Fruit fly (Drosophila melanogaster): Measurements from ENCODE around the gene CG6788.
A peak's percentile ranks its signal among the peaks of the same experiment; 100 is the strongest.
"Not testable (repeated sequence)": the region's sequence is repeated elsewhere in the genome, so short reads cannot be mapped to it uniquely, and the experiment has no call there.

CG6788 gene

DNA sequence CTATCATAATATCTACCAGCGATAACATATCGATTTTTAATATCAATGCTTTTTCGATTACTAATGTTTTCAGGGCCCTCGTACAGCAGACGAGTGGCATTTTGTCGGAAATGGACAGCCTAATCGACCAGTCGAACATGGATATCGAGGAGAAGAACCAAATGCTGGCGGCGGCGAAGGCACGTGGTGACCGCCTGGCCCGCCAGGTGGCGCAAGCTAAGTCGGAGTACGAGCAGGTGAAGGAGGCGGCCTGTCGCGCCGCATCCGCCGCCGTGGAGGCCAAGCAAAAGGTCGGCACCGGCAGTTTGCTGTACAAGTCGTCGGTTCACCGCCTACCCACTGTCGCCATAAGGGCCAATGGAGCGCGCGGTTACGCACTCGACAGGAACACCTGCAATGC, 3.4 kb upstream of the CG6788 start:
- TF ChIP-seq EcR (GFP tag; optimal IDR thresholded peaks at IDR 0.05): no peak
- no peak for TF ChIP-seq pan (optimal IDR thresholded peaks at IDR 0.05)
- TF ChIP-seq CG8478 (optimal IDR thresholded peaks at IDR 0.05): no peak
- no peak for TF ChIP-seq Dll (optimal IDR thresholded peaks at IDR 0.05)
- no peak for TF ChIP-seq psq (optimal IDR thresholded peaks at IDR 0.05)

DNA sequence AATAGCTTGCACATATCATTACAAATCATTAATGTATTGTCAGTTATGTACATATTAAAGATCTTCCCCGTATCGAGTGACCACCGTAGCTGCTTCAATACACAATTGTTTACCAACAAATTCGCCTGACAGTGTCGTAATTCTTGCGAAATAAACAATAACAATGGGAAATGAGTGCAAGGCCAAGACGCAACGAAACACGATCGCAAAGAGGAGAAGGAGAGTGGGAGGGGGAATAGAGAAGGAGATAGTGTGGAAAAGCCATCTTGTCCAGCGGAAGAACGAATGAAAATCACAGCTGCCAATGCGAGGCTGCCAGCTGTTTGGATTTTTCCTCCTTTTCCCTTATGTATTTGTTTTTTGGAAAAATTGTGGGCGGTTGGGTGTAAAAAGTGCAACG, 2.7 kb upstream of the CG6788 start:
- TF ChIP-seq pan (optimal IDR thresholded peaks at IDR 0.05): no peak
- no peak for TF ChIP-seq EcR (GFP tag; optimal IDR thresholded peaks at IDR 0.05)
- no peak for TF ChIP-seq Dll (optimal IDR thresholded peaks at IDR 0.05)
- no peak for TF ChIP-seq psq (optimal IDR thresholded peaks at IDR 0.05)
- no peak for TF ChIP-seq CG8478 (optimal IDR thresholded peaks at IDR 0.05)
- no peak for TF ChIP-seq usp (GFP tag; optimal IDR thresholded peaks at IDR 0.05)

DNA sequence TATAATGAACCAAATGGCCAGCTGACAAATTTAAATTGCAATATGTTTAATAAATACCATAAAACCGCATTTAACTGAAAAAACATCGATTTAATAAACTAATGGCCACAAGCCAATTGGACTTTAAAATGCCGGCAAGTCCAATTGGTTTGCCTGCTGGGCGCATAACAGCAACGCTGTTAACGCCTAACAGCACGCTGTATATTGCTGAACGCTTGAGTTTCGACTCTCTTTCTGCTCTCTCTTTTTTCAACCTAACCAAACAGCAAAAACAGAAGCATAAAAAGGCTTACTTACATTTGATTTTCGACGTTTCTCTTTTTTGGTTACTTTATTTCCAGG, 1.9 kb upstream of the CG6788 start:
- no peak for TF ChIP-seq pan (optimal IDR thresholded peaks at IDR 0.05)
- no peak for TF ChIP-seq EcR (GFP tag; optimal IDR thresholded peaks at IDR 0.05)
- no peak for TF ChIP-seq Dll (optimal IDR thresholded peaks at IDR 0.05)
- no peak for TF ChIP-seq CG8478 (optimal IDR thresholded peaks at IDR 0.05)
- no peak for TF ChIP-seq usp (GFP tag; optimal IDR thresholded peaks at IDR 0.05)
- TF ChIP-seq psq (optimal IDR thresholded peaks at IDR 0.05): no peak

DNA sequence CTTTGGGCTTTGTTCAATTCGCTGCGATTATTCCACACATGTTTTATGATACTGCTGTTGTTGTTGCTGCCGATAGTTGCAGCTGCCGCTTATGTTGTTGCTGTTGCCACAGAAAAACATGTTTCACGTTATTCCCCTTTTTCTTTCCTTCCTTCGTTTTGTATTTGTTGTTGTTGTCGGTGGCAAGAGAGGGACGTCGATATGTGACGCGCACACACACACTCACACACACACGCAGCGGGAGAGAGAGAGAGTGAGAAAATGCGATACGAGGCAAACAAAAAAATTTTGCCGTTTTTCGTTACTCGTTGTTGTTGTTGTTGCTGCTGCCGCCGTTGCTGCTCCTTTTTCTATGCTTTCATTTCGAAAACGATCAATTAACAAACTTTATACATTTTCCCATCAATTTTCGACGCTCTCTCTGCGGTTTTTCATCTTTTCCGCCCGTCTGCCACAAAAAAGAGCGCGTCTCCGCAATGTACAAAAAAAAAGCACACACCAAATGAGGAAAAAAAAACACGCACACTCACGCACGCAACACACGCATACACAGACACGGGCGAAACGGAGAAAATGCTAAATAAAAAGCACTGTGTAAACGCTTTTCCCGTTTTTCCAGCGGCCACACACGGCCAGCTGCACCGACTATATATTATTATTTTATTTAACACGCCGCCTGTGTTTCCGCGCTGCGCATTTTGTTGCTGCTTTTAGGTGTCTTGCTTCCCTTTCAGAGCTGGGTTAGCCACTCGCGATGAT, 1.3 kb upstream of the CG6788 start:
- TF ChIP-seq CG8478 (optimal IDR thresholded peaks at IDR 0.05) (no peak), Dll (optimal IDR thresholded peaks at IDR 0.05) (peak; percentile 52)

DNA sequence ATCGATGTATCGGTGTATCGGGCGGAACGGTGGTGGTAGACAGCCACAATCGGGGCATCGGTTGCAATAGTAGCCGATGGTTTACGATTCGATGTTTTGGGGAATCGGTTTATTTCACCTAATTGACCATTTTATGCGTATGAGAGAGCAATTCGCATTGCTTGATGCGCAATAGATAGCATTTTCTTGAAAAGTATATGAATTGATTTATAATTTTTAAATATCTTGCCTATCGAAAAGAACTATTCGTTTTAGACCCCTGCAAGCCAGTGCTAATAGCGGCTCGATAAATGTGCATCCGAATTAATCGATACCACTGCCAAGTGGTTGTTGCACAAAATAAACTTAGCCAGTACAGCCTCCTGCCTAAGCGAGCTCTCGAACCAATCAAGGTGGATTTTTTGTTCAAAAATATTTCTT, 759 bp upstream of the CG6788 start, which contains the start of gene mnb:
TSS of gene mnb (minus strand) at position 15 of the 420 bp plus-strand sequence.
- no peak for TF ChIP-seq Dll (optimal IDR thresholded peaks at IDR 0.05)
- no peak for TF ChIP-seq usp (GFP tag; optimal IDR thresholded peaks at IDR 0.05)
- no peak for TF ChIP-seq EcR (GFP tag; optimal IDR thresholded peaks at IDR 0.05)
- no peak for TF ChIP-seq CG8478 (optimal IDR thresholded peaks at IDR 0.05)
- no peak for TF ChIP-seq psq (optimal IDR thresholded peaks at IDR 0.05)
- no peak for TF ChIP-seq pan (optimal IDR thresholded peaks at IDR 0.05)

DNA sequence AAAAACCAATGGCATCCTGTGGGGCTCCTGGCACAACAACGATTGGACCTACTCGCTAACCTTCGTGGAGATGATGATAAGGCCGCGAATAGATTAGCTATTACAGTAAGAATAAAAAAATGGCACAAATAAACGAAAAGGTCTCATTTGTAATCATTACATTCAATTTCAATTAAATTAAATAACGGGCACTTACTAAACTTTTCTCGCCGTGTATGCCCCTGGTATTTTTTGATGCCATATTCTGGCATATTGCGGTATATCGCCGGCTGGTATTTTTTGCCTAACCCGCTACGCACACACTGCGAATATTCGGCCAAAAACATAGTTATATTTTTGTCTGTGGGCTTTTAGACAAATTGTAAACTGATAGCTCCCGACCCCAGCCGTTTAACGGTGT, 1.3 kb downstream of the CG6788 start, which contains the start of gene Gss1:
TSS of gene Gss1 (plus strand) at position 301 of the 400 bp plus-strand sequence.
- not testable (repeated sequence) for TF ChIP-seq usp (GFP tag; optimal IDR thresholded peaks at IDR 0.05); Dll (optimal IDR thresholded peaks at IDR 0.05); pan (optimal IDR thresholded peaks at IDR 0.05)

DNA sequence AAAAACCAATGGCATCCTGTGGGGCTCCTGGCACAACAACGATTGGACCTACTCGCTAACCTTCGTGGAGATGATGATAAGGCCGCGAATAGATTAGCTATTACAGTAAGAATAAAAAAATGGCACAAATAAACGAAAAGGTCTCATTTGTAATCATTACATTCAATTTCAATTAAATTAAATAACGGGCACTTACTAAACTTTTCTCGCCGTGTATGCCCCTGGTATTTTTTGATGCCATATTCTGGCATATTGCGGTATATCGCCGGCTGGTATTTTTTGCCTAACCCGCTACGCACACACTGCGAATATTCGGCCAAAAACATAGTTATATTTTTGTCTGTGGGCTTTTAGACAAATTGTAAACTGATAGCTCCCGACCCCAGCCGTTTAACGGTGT, 11.4 kb downstream of the CG6788 start, which contains the start of gene Gss2:
TSS of gene Gss2 (plus strand) at position 301 of the 400 bp plus-strand sequence.
- TF ChIP-seq CG8478 (optimal IDR thresholded peaks at IDR 0.05); pan (optimal IDR thresholded peaks at IDR 0.05); usp (GFP tag; optimal IDR thresholded peaks at IDR 0.05): not testable (repeated sequence)

DNA sequence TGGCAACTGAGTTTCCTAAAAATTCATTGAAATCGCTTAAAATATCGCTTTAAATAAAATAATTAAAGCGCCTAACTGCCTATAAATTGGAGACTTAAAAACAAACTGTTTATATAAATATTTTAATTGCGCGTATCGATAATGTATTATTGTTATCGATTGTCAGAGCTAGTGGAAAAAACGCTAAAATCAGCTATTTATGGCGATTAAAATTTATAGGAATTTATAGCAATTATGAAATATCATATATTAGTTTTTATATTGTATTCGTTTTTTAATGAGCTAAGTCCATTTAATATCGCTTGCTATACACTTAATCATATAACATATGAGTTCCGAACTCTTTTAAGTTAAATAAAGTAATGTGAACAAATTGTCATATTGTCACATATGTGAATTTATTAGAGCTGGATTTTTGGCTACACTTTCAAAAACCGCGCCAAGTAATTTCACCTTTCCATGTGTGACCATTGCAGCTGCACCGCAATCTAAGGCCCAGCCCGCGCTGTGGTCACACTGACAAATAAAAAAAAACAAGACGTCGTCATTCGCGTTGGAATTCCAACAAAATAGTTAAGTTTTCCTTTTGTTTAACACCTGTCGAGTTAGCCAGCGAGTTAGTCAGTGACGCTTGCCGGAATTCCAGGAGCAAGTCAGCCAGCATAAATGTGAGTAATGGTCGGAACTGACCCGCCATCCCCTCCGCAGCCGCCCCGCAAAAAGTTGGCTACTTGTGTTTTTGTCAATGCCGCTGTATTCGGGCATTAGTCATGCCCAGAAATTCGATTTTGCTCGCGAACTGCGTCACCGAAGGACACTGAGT, 19.4 kb downstream of the CG6788 start, which contains the start of the genes CG7772 and Vps4:
TSS of gene CG7772 (minus strand) at position 78 of the 823 bp plus-strand sequence.
TSS of gene Vps4 (plus strand) at position 509 of the 823 bp plus-strand sequence.
- TF ChIP-seq CG8478 (optimal IDR thresholded peaks at IDR 0.05) (no peak), usp (GFP tag; optimal IDR thresholded peaks at IDR 0.05) (no peak), EcR (GFP tag; optimal IDR thresholded peaks at IDR 0.05) (no peak), psq (optimal IDR thresholded peaks at IDR 0.05) (no peak), pan (optimal IDR thresholded peaks at IDR 0.05) (no peak), Dll (optimal IDR thresholded peaks at IDR 0.05) (no peak)

DNA sequence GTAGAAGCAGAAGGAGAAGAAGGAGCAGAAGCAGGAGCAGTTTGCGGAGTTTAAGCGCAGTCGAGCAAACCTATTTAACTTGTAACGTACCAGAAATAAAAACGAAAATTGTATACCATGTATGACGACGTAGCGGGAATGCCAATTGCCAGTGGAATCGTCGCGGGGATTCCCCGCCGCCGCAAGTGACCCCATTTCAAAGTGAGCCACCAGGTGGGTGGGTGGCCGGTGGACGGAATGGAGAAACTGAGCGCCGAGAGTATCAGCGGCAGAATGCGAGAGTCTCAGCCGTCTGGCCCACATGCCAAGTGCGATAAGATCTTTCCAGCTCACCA, 22.6 kb downstream of the CG6788 start:
- TF ChIP-seq Dll (optimal IDR thresholded peaks at IDR 0.05) (peak; percentile 3), CG8478 (optimal IDR thresholded peaks at IDR 0.05) (no peak)

DNA sequence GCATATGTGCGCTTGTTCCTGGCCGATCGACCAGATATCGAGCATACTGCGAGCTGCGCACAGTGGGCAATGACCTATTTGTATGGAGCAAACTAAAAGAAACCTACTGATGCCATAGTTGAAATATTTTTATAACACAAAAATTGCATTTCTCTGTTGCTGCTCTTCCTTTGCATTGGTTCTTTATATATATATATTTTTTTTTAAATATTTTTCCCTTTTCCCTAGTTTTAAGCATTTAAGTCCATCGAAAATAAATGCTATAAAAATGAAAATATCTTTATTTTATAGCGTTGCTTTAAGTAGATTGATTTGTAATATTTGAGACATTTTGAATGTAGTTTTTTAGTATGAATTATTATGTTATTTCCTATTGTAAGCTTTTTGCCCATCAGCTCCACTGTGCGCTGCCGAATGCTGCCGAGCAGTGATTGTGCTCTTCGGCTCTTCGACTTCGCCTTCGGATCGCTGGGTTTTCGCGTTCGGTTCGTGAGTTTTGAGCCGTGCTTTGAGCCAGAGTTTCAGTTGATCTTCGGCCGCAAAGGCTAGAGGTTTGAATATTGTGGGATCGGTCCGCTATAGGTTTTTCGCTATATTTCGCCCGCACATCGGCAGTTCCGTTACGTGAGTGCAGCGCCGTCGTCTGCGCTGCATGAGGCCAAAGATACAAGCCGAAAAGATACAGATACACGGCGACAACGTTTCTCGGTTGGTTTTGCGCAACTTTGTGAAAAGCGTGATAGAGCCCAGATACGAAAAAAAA, 23.1 kb downstream of the CG6788 start, which contains the start of gene CG6847:
TSS of gene CG6847 (plus strand) at position 522 of the 763 bp plus-strand sequence.
- TF ChIP-seq usp (GFP tag; optimal IDR thresholded peaks at IDR 0.05) (no peak), pan (optimal IDR thresholded peaks at IDR 0.05) (no peak), CG8478 (optimal IDR thresholded peaks at IDR 0.05) (no peak), EcR (GFP tag; optimal IDR thresholded peaks at IDR 0.05) (no peak), psq (optimal IDR thresholded peaks at IDR 0.05) (no peak), Dll (optimal IDR thresholded peaks at IDR 0.05) (no peak)

DNA sequence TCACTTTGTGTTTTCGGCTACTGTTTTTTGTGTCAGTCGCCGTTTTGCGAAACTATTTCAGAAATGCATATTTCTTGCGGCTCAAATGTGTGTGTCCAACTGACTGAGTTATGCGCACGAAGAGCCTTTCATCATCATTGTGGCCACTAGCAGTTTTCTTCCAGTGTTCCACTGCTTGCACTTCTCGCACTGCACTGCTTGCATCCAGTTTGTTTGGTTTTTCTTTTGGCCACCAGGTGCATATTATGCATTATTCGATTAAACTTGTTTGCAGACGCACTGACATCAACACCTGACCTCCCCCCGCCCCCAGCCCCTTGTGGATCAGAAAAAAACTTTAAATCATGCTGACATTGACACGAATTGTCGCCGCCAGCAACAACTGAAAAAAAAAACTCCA, 24.5 kb downstream of the CG6788 start:
- TF ChIP-seq EcR (GFP tag; optimal IDR thresholded peaks at IDR 0.05) (no peak), usp (GFP tag; optimal IDR thresholded peaks at IDR 0.05) (no peak), pan (optimal IDR thresholded peaks at IDR 0.05) (no peak), CG8478 (optimal IDR thresholded peaks at IDR 0.05) (no peak), Dll (optimal IDR thresholded peaks at IDR 0.05) (no peak), psq (optimal IDR thresholded peaks at IDR 0.05) (no peak)

DNA sequence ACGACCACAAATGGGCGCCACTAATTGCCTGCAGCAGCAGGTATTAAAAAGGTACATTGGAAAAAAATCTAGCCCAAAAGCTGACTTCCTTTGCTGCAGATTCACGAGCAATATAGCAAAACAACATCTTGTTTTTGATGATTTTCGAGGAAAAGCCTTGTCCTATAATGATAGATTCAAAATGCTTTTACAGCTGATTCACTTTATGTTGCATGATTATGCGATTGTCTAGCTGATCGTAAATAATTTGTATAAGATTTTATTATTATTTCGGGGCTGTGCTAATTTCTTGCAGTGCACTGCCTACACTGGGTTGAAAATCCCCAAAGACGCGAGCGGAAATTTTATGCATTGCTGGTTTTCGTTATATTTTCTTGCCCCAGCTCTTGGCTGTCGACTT, 26.5 kb downstream of the CG6788 start:
- TF ChIP-seq CG8478 (optimal IDR thresholded peaks at IDR 0.05): no peak
- no peak for TF ChIP-seq Dll (optimal IDR thresholded peaks at IDR 0.05)
- TF ChIP-seq pan (optimal IDR thresholded peaks at IDR 0.05): no peak
- TF ChIP-seq psq (optimal IDR thresholded peaks at IDR 0.05): no peak
- TF ChIP-seq usp (GFP tag; optimal IDR thresholded peaks at IDR 0.05): no peak
- no peak for TF ChIP-seq EcR (GFP tag; optimal IDR thresholded peaks at IDR 0.05)

Data from whole organism.